Worm (Caenorhabditis elegans) whole organism, L3 larva: ENCODE measurements around the gene nspe-5.

Experiments used
- ZK546.5 ChIP-seq: sonication (generic microtip); optimal IDR thresholded peaks from 2 replicates; lab custom pipeline; 2017; ENCODE audit warnings: missing biosample characterization, missing genetic modification characterization
- aly-2 ChIP-seq: fragments of 150-350 bp; optimal IDR thresholded peaks from 2 replicates; lab custom pipeline; 2014; ENCODE audit warnings: missing biosample characterization, missing genetic modification characterization
- ama-1 ChIP-seq: fragments of 150-350 bp; optimal IDR thresholded peaks from 2 replicates; lab custom pipeline; 2018
- ceh-16 ChIP-seq: sonication (generic microtip); optimal IDR thresholded peaks from 2 replicates; lab custom pipeline; 2017; ENCODE audit warnings: missing biosample characterization, missing genetic modification characterization
- ceh-9 ChIP-seq: sonication (generic microtip); optimal IDR thresholded peaks from 2 replicates; lab custom pipeline; 2018; ENCODE audit warnings: missing biosample characterization, missing genetic modification characterization
- daf-12 ChIP-seq: fragments of 150-350 bp; optimal IDR thresholded peaks from 2 replicates; lab custom pipeline; 2014; ENCODE audit warnings: missing biosample characterization, missing genetic modification reagents, missing genetic modification characterization
- egl-27 ChIP-seq: sonication (generic microtip); optimal IDR thresholded peaks from 4 replicates; lab custom pipeline; 2017; ENCODE audit warnings: missing biosample characterization, missing genetic modification reagents, missing genetic modification characterization
- elt-1 ChIP-seq: fragments of 150-350 bp; optimal IDR thresholded peaks from 2 replicates; lab custom pipeline; 2014; ENCODE audit warnings: missing biosample characterization, missing genetic modification characterization
- elt-2 ChIP-seq: sonication (generic microtip); optimal IDR thresholded peaks from 2 replicates; lab custom pipeline; 2016; ENCODE audit warnings: missing genetic modification reagents, mild to moderate bottlenecking, missing genetic modification characterization, missing compliant biosample characterization
- eor-1 ChIP-seq, 2 experiments: fragments of 150-350 bp; optimal IDR thresholded peaks; 2 replicates each; lab custom pipeline; 2014 to 2018; ENCODE audit warnings: missing biosample characterization in 2 of 2, missing genetic modification characterization in 2 of 2
- fos-1 ChIP-seq: fragments of 150-350 bp; optimal IDR thresholded peaks from 2 replicates; lab custom pipeline; 2014; ENCODE audit warnings: missing biosample characterization, missing genetic modification characterization
- hmg-11 ChIP-seq: sonication (generic microtip); optimal IDR thresholded peaks from 2 replicates; lab custom pipeline; 2016; ENCODE audit warnings: missing genetic modification characterization, missing compliant biosample characterization
- lin-39 ChIP-seq: fragments of 150-350 bp; optimal IDR thresholded peaks from 2 replicates; lab custom pipeline; 2018; ENCODE audit warnings: missing biosample characterization, missing genetic modification reagents, missing genetic modification characterization
- lsy-12 ChIP-seq: sonication (generic microtip); optimal IDR thresholded peaks from 2 replicates; lab custom pipeline; 2016; ENCODE audit warnings: mild to moderate bottlenecking, missing genetic modification characterization, missing compliant biosample characterization
- mdl-1 ChIP-seq: fragments of 150-350 bp; optimal IDR thresholded peaks from 2 replicates; lab custom pipeline; 2014; ENCODE audit warnings: missing biosample characterization, missing genetic modification characterization
- mml-1 ChIP-seq: fragments of 150-350 bp; sonication (generic microtip); optimal IDR thresholded peaks from 3 replicates; lab custom pipeline; 2014; ENCODE audit warnings: missing biosample characterization, missing genetic modification characterization
- nhr-11 ChIP-seq: fragments of 150-350 bp; optimal IDR thresholded peaks from 2 replicates; lab custom pipeline; 2014; ENCODE audit warnings: missing biosample characterization, missing genetic modification characterization
- nhr-12 ChIP-seq: fragments of 150-350 bp; optimal IDR thresholded peaks from 2 replicates; lab custom pipeline; 2014; ENCODE audit warnings: missing biosample characterization, missing genetic modification characterization
- nhr-23 ChIP-seq: fragments of 150-350 bp; optimal IDR thresholded peaks from 2 replicates; lab custom pipeline; 2014; ENCODE audit warnings: missing biosample characterization, missing genetic modification reagents, missing genetic modification characterization
- nhr-237 ChIP-seq: fragments of 150-350 bp; optimal IDR thresholded peaks from 2 replicates; lab custom pipeline; 2014; ENCODE audit warnings: missing biosample characterization, missing genetic modification characterization
- nhr-28 ChIP-seq: fragments of 150-350 bp; optimal IDR thresholded peaks from 2 replicates; lab custom pipeline; 2014; ENCODE audit warnings: missing biosample characterization, missing genetic modification characterization
- nhr-43 ChIP-seq: sonication (generic microtip); optimal IDR thresholded peaks from 2 replicates; lab custom pipeline; 2016; ENCODE audit warnings: mild to moderate bottlenecking, missing genetic modification characterization, missing compliant biosample characterization; ENCODE audit not compliant: poor library complexity, severe bottlenecking
- pqm-1 ChIP-seq: fragments of 150-350 bp; optimal IDR thresholded peaks from 2 replicates; lab custom pipeline; 2017; ENCODE audit warnings: missing biosample characterization, missing genetic modification characterization, inconsistent platforms
- sea-2 ChIP-seq: fragments of 150-350 bp; sonication (generic microtip); optimal IDR thresholded peaks from 4 replicates; lab custom pipeline; 2014; ENCODE audit warnings: missing biosample characterization, missing genetic modification reagents, missing genetic modification characterization
- skn-1 ChIP-seq: fragments of 150-350 bp; optimal IDR thresholded peaks from 2 replicates; lab custom pipeline; 2014; ENCODE audit warnings: missing biosample characterization, missing genetic modification characterization
- tbx-2 ChIP-seq: sonication (generic microtip); optimal IDR thresholded peaks from 2 replicates; lab custom pipeline; 2016; ENCODE audit warnings: mild to moderate bottlenecking, missing genetic modification characterization, missing compliant biosample characterization
- unc-39 ChIP-seq: sonication (generic microtip); optimal IDR thresholded peaks from 4 replicates; lab custom pipeline; 2017; ENCODE audit warnings: missing biosample characterization, missing genetic modification characterization
- unc-62 ChIP-seq: fragments of 150-350 bp; sonication (generic microtip); optimal IDR thresholded peaks from 4 replicates; lab custom pipeline; 2014; ENCODE audit warnings: missing biosample characterization, missing genetic modification reagents, missing genetic modification characterization
- zag-1 ChIP-seq: fragments of 150-350 bp; optimal IDR thresholded peaks from 2 replicates; lab custom pipeline; 2014; ENCODE audit warnings: missing biosample characterization, missing genetic modification characterization
- ztf-11 ChIP-seq: fragments of 150-350 bp; optimal IDR thresholded peaks from 2 replicates; lab custom pipeline; 2014; ENCODE audit warnings: missing biosample characterization, missing genetic modification characterization
- ztf-4 ChIP-seq: fragments of 150-350 bp; optimal IDR thresholded peaks from 2 replicates; lab custom pipeline; 2014; ENCODE audit warnings: missing biosample characterization, missing genetic modification characterization

nspe-5 gene

ce11 chrII:12603667-12604621 lies 24.7 kb upstream of the nspe-5 start, which contains the start of the genes ceh-100 and lips-15 (continued):
- peak; percentile 43 for TF ChIP-seq hmg-11 (tag; lab: Kevin White, UChicago)

- no peak for TF ChIP-seq nhr-43 (tag; lab: Kevin White, UChicago)
- no peak for TF ChIP-seq nhr-12
- TF ChIP-seq nhr-237 (tag; lab: Kevin White, UChicago): no peak
- TF ChIP-seq egl-27 (tag; lab: Kevin White, UChicago): no peak
- no peak for TF ChIP-seq lsy-12 (tag; lab: Kevin White, UChicago)
- no peak for TF ChIP-seq tbx-2 (tag; lab: Kevin White, UChicago)
- no peak for TF ChIP-seq eor-1 (tag; optimal IDR thresholded peaks at IDR 0.05; lab: Kevin White, UChicago)
- TF ChIP-seq ztf-11 (tag; lab: Kevin White, UChicago): no peak
- TF ChIP-seq elt-2: no peak
- TF ChIP-seq daf-12: no peak
These were observed 22.6 kb upstream of the nspe-5 start for ce11 chrII:12606108-12606507.

- TF ChIP-seq skn-1 (tag; lab: Kevin White, UChicago) (no peak), zag-1 (tag; lab: Kevin White, UChicago) (no peak), daf-12 (no peak), nhr-11 (tag; lab: Kevin White, UChicago) (no peak), eor-1 (tag; optimal IDR thresholded peaks at IDR 0.05; lab: Kevin White, UChicago) (no peak), sea-2 (no peak), unc-39 (tag; lab: Kevin White, UChicago) (no peak), elt-1 (tag; lab: Kevin White, UChicago) (no peak), ceh-16 (no peak), ZK546.5 (tag; lab: Kevin White, UChicago) (no peak)
These were observed 21.8 kb upstream of the nspe-5 start, which contains the start of gene Y38E10A.8 for ce11 chrII:12606900-12607299. Gene Y38E10A.8 (plus strand): TSS chrII:12607200.

ce11 chrII:12608653-12609052 lies 20.0 kb upstream of the nspe-5 start, which contains the start of gene Y38E10A.9:
Gene Y38E10A.9 (plus strand): TSS chrII:12608953.
- TF ChIP-seq fos-1 (tag; lab: Kevin White, UChicago) (no peak), mml-1 (tag; lab: Kevin White, UChicago) (no peak), lsy-12 (tag; lab: Kevin White, UChicago) (no peak), nhr-23 (tag; lab: Kevin White, UChicago) (no peak), zag-1 (tag; lab: Kevin White, UChicago) (no peak), ceh-9 (tag; lab: Kevin White, UChicago) (no peak), eor-1 (tag; optimal IDR thresholded peaks at IDR 0.05; lab: Kevin White, UChicago) (no peak), ztf-4 (no peak)

ce11 chrII:12612218-12612617 lies 16.4 kb upstream of the nspe-5 start, which contains the start of gene nspe-4:
Gene nspe-4 (plus strand): TSS chrII:12612518.
- TF ChIP-seq pqm-1: no peak
- no peak for TF ChIP-seq unc-62 (GFP tag; lab: Kevin White, UChicago)
- no peak for TF ChIP-seq aly-2 (tag; lab: Kevin White, UChicago)
- TF ChIP-seq lsy-12 (tag; lab: Kevin White, UChicago): no peak
- no peak for TF ChIP-seq mdl-1
- no peak for TF ChIP-seq lin-39 (tag; lab: Kevin White, UChicago)
- TF ChIP-seq ztf-4: no peak
- TF ChIP-seq elt-2: no peak
- no peak for TF ChIP-seq ama-1
- no peak for TF ChIP-seq hmg-11 (tag; lab: Kevin White, UChicago)
- TF ChIP-seq nhr-237 (tag; lab: Kevin White, UChicago): no peak
- TF ChIP-seq tbx-2 (tag; lab: Kevin White, UChicago): no peak

- TF ChIP-seq nhr-43 (tag; lab: Kevin White, UChicago) (peak; percentile 91), nhr-23 (tag; lab: Kevin White, UChicago) (peak; percentile 42), nhr-28 (no peak)
These were observed 13.3 kb upstream of the nspe-5 start for ce11 chrII:12615413-12615812.
